Fruit fly (Drosophila melanogaster): ENCODE measurements around the gene CG3168.

Gene CG3168

DNA sequence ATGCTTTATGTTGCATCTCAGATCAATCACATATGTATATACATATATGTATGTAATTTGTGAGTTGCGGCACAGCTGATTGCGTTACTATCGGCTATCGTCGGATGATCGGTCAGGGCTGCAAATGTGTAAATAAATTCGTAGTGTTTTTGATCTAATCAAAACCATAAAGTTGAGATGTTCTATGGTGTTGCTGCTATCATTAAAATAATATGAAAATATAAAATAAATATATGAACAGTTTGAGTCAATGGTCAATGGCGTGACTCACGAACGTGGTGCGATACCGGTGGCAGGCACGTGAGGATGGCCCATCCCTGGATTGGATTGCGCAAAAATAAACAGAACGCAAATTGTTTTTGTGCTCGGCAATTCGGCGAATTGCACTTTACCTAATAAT, 31.1 kb upstream of the CG3168 start, which contains the start of gene Coq7 (continued):
- TF ChIP-seq kay (GFP tag; optimal IDR thresholded peaks at IDR 0.05) (peak; percentile 80), salm (tag; optimal IDR thresholded peaks at IDR 0.05) (peak; percentile 58), CG4328 (GFP tag; optimal IDR thresholded peaks at IDR 0.05) (peak; percentile 68), Aef1 (GFP tag; IDR thresholded peaks at IDR 0.05) (peak; percentile 92), CG3838 (GFP tag; optimal IDR thresholded peaks at IDR 0.05) (no peak), NK7.1 (GFP tag; optimal IDR thresholded peaks at IDR 0.05) (peak; percentile 3), CG12769 (tag; optimal IDR thresholded peaks at IDR 0.05) (no peak), CG16779 (GFP tag; IDR thresholded peaks at IDR 0.05) (peak; percentile 58; the same call in 1 of the 2 replicates), CG9876 (GFP tag; optimal IDR thresholded peaks at IDR 0.05) (no peak), MESR4 (GFP tag; optimal IDR thresholded peaks at IDR 0.05) (peak; percentile 45), klu (GFP tag; IDR thresholded peaks at IDR 0.05) (peak; percentile 76), prd (optimal IDR thresholded peaks at IDR 0.05) (no peak), prd (GFP tag; IDR thresholded peaks at IDR 0.05) (peak; percentile 96), dati (GFP tag; IDR thresholded peaks at IDR 0.05) (peak; percentile 63; the same call in 1 of the 2 replicates), ase (GFP tag; IDR thresholded peaks at IDR 0.05) (peak; percentile 89), lilli (GFP tag; optimal IDR thresholded peaks at IDR 0.05) (peak; percentile 89), cad (GFP tag; optimal IDR thresholded peaks at IDR 0.05) (no peak), CkIIα-i1 (GFP tag; IDR thresholded peaks at IDR 0.05) (0 out of 2 replicates have a peak, but pooled peaks have one; percentile 6), CG2199 (GFP tag; IDR thresholded peaks at IDR 0.05) (peak; percentile 87), gsb (GFP tag; IDR thresholded peaks at IDR 0.05) (peak; percentile 84), en (GFP tag; optimal IDR thresholded peaks at IDR 0.05) (no peak), HLHmδ (GFP tag; optimal IDR thresholded peaks at IDR 0.05) (no peak), wek (GFP tag; optimal IDR thresholded peaks at IDR 0.05) (peak; percentile 44), CG8388 (GFP tag; optimal IDR thresholded peaks at IDR 0.05) (peak; percentile 80), Hand (GFP tag; optimal IDR thresholded peaks at IDR 0.05) (peak; percentile 19), cg (GFP tag; optimal IDR thresholded peaks at IDR 0.05) (peak; percentile 64), aop (GFP tag; IDR thresholded peaks at IDR 0.05) (peak; percentile 70), croc (GFP tag; conservative IDR thresholded peaks at IDR 0.05) (peak; percentile 86), CG14860 (GFP tag; IDR thresholded peaks at IDR 0.05; ENCODE audit: partially characterized antibody) (peak; percentile 97), CG15011 (GFP tag; optimal IDR thresholded peaks at IDR 0.05) (no peak), gcm2 (GFP tag; optimal IDR thresholded peaks at IDR 0.05) (peak; percentile 48), ranshi (GFP tag; IDR thresholded peaks at IDR 0.05) (peak; percentile 90), al (GFP tag; IDR thresholded peaks at IDR 0.05) (peak; percentile 91), Asciz (GFP tag; optimal IDR thresholded peaks at IDR 0.05) (peak; percentile 48), Dad (GFP tag; optimal IDR thresholded peaks at IDR 0.05) (peak; percentile 62), MTF-1 (GFP tag; optimal IDR thresholded peaks at IDR 0.05; ENCODE audit: borderline replicate concordance) (peak; percentile 56), her (GFP tag; optimal IDR thresholded peaks at IDR 0.05) (no peak), CG7786 (GFP tag; optimal IDR thresholded peaks at IDR 0.05) (peak; percentile 19), abd-A (tag; optimal IDR thresholded peaks at IDR 0.05) (no peak), CG1024 (GFP tag; IDR thresholded peaks at IDR 0.05) (peak; percentile 78), ro (GFP tag; IDR thresholded peaks at IDR 0.05) (peak; percentile 65), pnt (GFP tag; optimal IDR thresholded peaks at IDR 0.05) (peak; percentile 46), Hey (tag; optimal IDR thresholded peaks at IDR 0.05) (no peak), hkb (optimal IDR thresholded peaks at IDR 0.05) (no peak), hkb (GFP tag; IDR thresholded peaks at IDR 0.05) (peak; percentile 91), Sry-δ (GFP tag; optimal IDR thresholded peaks at IDR 0.05) (peak; percentile 67), grn (GFP tag; optimal IDR thresholded peaks at IDR 0.05) (peak; percentile 81), ham (GFP tag; IDR thresholded peaks at IDR 0.05) (peak; percentile 64), trh (GFP tag; optimal IDR thresholded peaks at IDR 0.05) (peak; percentile 58), CG31388 (GFP tag; optimal IDR thresholded peaks at IDR 0.05) (peak; percentile 43), CG18619 (GFP tag; optimal IDR thresholded peaks at IDR 0.05) (peak; percentile 80), Gug (GFP tag; IDR thresholded peaks at IDR 0.05) (peak; percentile 94), CG7556 (GFP tag; optimal IDR thresholded peaks at IDR 0.05) (peak; percentile 79)

Measured in whole organism, embryonic.